Fruit fly (Drosophila melanogaster) whole organism, embryonic: Measurements from ENCODE around the gene Prx2.
A peak's percentile ranks its signal among the peaks of the same experiment; 100 is the strongest.

Source experiments
- Antp ChIP-seq: fragments of 200-800 bp; sonication (Bioruptor generic); optimal IDR thresholded peaks from 3 replicates; lab custom pipeline; 2016; ENCODE audit warnings: missing biosample characterization, missing genetic modification characterization
- B-H2 ChIP-seq: fragments of 200-800 bp; sonication (Bioruptor generic); optimal IDR thresholded peaks from 2 replicates; lab custom pipeline; 2018; ENCODE audit warnings: missing biosample characterization, mild to moderate bottlenecking, missing genetic modification characterization
- CG10267 ChIP-seq: fragments of 200-800 bp; sonication (Bioruptor generic); optimal IDR thresholded peaks from 2 replicates; lab custom pipeline; 2018; ENCODE audit warnings: missing biosample characterization, mild to moderate bottlenecking, missing genetic modification characterization, moderate library complexity
- CG10431 ChIP-seq: fragments of 200-800 bp; sonication (Bioruptor generic); optimal IDR thresholded peaks from 3 replicates; lab custom pipeline; 2018; ENCODE audit warnings: missing biosample characterization, mild to moderate bottlenecking, missing genetic modification characterization
- CG10543 ChIP-seq: fragments of 200-800 bp; sonication (Bioruptor generic); optimal IDR thresholded peaks from 3 replicates; lab custom pipeline; 2017; ENCODE audit warnings: missing biosample characterization, mild to moderate bottlenecking, missing genetic modification characterization, moderate library complexity
- CG11093 ChIP-seq: fragments of 200-800 bp; sonication (Bioruptor generic); IDR thresholded peaks from 3 replicates; pipeline ENCODE4 v1.3.6; 2022; ENCODE audit warnings: missing biosample characterization, missing genetic modification characterization
- CG11696 ChIP-seq: fragments of 200-800 bp; sonication (Bioruptor generic); IDR thresholded peaks from 2 replicates; pipeline ENCODE4 v1.3.6; 2022; ENCODE audit warnings: missing biosample characterization, missing genetic modification characterization
- CG12219 ChIP-seq: fragments of 200-800 bp; sonication (Bioruptor generic); optimal IDR thresholded peaks from 3 replicates; lab custom pipeline; 2018; ENCODE audit warnings: missing biosample characterization, mild to moderate bottlenecking, missing genetic modification characterization
- CG34376 ChIP-seq: fragments of 200-800 bp; sonication (Bioruptor generic); optimal IDR thresholded peaks from 2 replicates; lab custom pipeline; 2018; ENCODE audit warnings: missing biosample characterization, mild to moderate bottlenecking, missing genetic modification characterization
- CG34422 ChIP-seq: fragments of 200-800 bp; sonication (Bioruptor generic); IDR thresholded peaks from 3 replicates; pipeline ENCODE4 v1.3.6; 2022; ENCODE audit warnings: missing biosample characterization, missing genetic modification characterization
- CG4730 ChIP-seq: fragments of 200-800 bp; sonication (Bioruptor generic); IDR thresholded peaks from 2 replicates; pipeline ENCODE4 v1.3.6; 2022; ENCODE audit warnings: missing biosample characterization, missing genetic modification characterization
- CG6175 ChIP-seq: fragments of 200-800 bp; sonication (Bioruptor generic); IDR thresholded peaks from 3 replicates; pipeline ENCODE4 v1.3.6; 2022; ENCODE audit warnings: missing biosample characterization, missing genetic modification characterization
- CG7839 ChIP-seq: fragments of 200-800 bp; sonication (Bioruptor generic); optimal IDR thresholded peaks from 3 replicates; lab custom pipeline; 2018; ENCODE audit warnings: missing biosample characterization, mild to moderate bottlenecking, missing genetic modification characterization, moderate library complexity
- CG9215 ChIP-seq: fragments of 200-800 bp; sonication (Bioruptor generic); IDR thresholded peaks from 2 replicates; pipeline ENCODE4 v1.3.6; 2022; ENCODE audit warnings: missing biosample characterization, missing genetic modification characterization
- CG9797 ChIP-seq: fragments of 200-800 bp; sonication (Bioruptor generic); optimal IDR thresholded peaks from 3 replicates; lab custom pipeline; 2018; ENCODE audit warnings: missing biosample characterization, mild to moderate bottlenecking, missing genetic modification characterization
- CG9932 ChIP-seq: fragments of 200-800 bp; sonication (Bioruptor generic); IDR thresholded peaks from 2 replicates; pipeline ENCODE4 v1.3.6; 2022; ENCODE audit warnings: missing biosample characterization, missing genetic modification characterization
- CkIIα-i1 ChIP-seq: fragments of 200-800 bp; sonication (Bioruptor generic); IDR thresholded peaks from 2 replicates; pipeline ENCODE4 v1.3.6; 2022; ENCODE audit warnings: missing biosample characterization, missing genetic modification characterization
- Dbx ChIP-seq: fragments of 200-800 bp; sonication (Bioruptor generic); IDR thresholded peaks from 3 replicates; pipeline ENCODE4 v1.3.6; 2022; ENCODE audit warnings: missing biosample characterization, missing genetic modification characterization
- Dip3 ChIP-seq: fragments of 200-800 bp; sonication (Bioruptor generic); optimal IDR thresholded peaks from 3 replicates; lab custom pipeline; 2016; ENCODE audit warnings: missing biosample characterization, missing genetic modification characterization
- Dp ChIP-seq: fragments of 200-800 bp; sonication (Bioruptor generic); optimal IDR thresholded peaks from 2 replicates; lab custom pipeline; 2018; ENCODE audit warnings: missing biosample characterization, mild to moderate bottlenecking, missing genetic modification characterization, moderate library complexity
- ERR ChIP-seq: fragments of 200-800 bp; sonication (Bioruptor generic); optimal IDR thresholded peaks from 2 replicates; lab custom pipeline; 2016; ENCODE audit warnings: missing biosample characterization, missing genetic modification characterization
- Fer1 ChIP-seq: fragments of 200-800 bp; sonication (Bioruptor generic); optimal IDR thresholded peaks from 2 replicates; lab custom pipeline; 2017; ENCODE audit warnings: missing biosample characterization, mild to moderate bottlenecking, missing genetic modification characterization
- Gug ChIP-seq: fragments of 200-800 bp; sonication (Bioruptor generic); IDR thresholded peaks from 4 replicates; pipeline ENCODE4 v1.3.6; 2022; ENCODE audit warnings: missing biosample characterization, missing genetic modification characterization
- H2.0 ChIP-seq: fragments of 200-800 bp; sonication (Bioruptor generic); IDR thresholded peaks from 2 replicates; pipeline ENCODE4 v1.3.6; 2022; ENCODE audit warnings: missing biosample characterization, missing genetic modification characterization
- Lpt ChIP-seq: fragments of >200 bp; optimal IDR thresholded peaks from 2 replicates; lab custom pipeline; 2018; ENCODE audit warnings: missing biosample characterization, missing genetic modification characterization
- Med ChIP-seq: fragments of 200-800 bp; sonication (Bioruptor generic); peaks from one replicate; lab custom pipeline; 2016; ENCODE audit warnings: missing biosample characterization, missing genetic modification characterization, mild to moderate bottlenecking, inconsistent platforms, moderate library complexity
- Poxn ChIP-seq: fragments of 200-800 bp; sonication (Bioruptor generic); IDR thresholded peaks from 2 replicates; pipeline ENCODE4 v1.3.6; 2022; ENCODE audit warnings: missing biosample characterization, missing genetic modification characterization
- Rx ChIP-seq: fragments of 200-800 bp; sonication (Bioruptor generic); IDR thresholded peaks from 2 replicates; pipeline ENCODE4 v1.3.6; 2022; ENCODE audit warnings: missing biosample characterization, missing genetic modification characterization
- Sox100B ChIP-seq: fragments of 200-800 bp; sonication (Bioruptor generic); optimal IDR thresholded peaks from 3 replicates; lab custom pipeline; 2018; ENCODE audit warnings: missing biosample characterization, mild to moderate bottlenecking, missing genetic modification characterization
- ato ChIP-seq: fragments of 200-800 bp; sonication (Bioruptor generic); IDR thresholded peaks from 2 replicates; pipeline ENCODE4 v1.3.6; 2022; ENCODE audit warnings: missing biosample characterization, missing genetic modification characterization; ENCODE audit not compliant: partially characterized antibody
- cas ChIP-seq: fragments of 200-800 bp; sonication (Bioruptor generic); IDR thresholded peaks from 2 replicates; pipeline ENCODE4 v1.3.6; 2022; ENCODE audit warnings: missing biosample characterization, missing genetic modification characterization
- crol ChIP-seq: fragments of 200-800 bp; sonication (Bioruptor generic); IDR thresholded peaks from 2 replicates; pipeline ENCODE4 v1.3.6; 2022; ENCODE audit warnings: missing biosample characterization, missing genetic modification characterization
- dimm ChIP-seq: fragments of 200-800 bp; sonication (Bioruptor generic); IDR thresholded peaks from 2 replicates; pipeline ENCODE4 v1.3.6; 2022; ENCODE audit warnings: missing biosample characterization, missing genetic modification characterization
- dm ChIP-seq: fragments of 200-800 bp; sonication (Bioruptor generic); optimal IDR thresholded peaks from 3 replicates; lab custom pipeline; 2016; ENCODE audit warnings: missing biosample characterization, missing genetic modification characterization
- jigr1 ChIP-seq: fragments of 200-800 bp; sonication (Bioruptor generic); IDR thresholded peaks from 3 replicates; pipeline ENCODE4 v1.3.6; 2022; ENCODE audit warnings: missing biosample characterization, missing genetic modification characterization
- jing ChIP-seq: fragments of 200-800 bp; sonication (Bioruptor generic); optimal IDR thresholded peaks from 2 replicates; lab custom pipeline; 2018; ENCODE audit warnings: missing biosample characterization, mild to moderate bottlenecking, missing genetic modification characterization
- ken ChIP-seq: fragments of 200-800 bp; sonication (Bioruptor generic); IDR thresholded peaks from 3 replicates; pipeline ENCODE4 v1.3.6; 2022; ENCODE audit warnings: missing biosample characterization, missing genetic modification characterization
- mirr ChIP-seq: fragments of 200-800 bp; sonication (Bioruptor generic); optimal IDR thresholded peaks from 3 replicates; lab custom pipeline; 2018; ENCODE audit warnings: missing biosample characterization, mild to moderate bottlenecking, missing genetic modification characterization
- nerfin-1 ChIP-seq: fragments of 200-800 bp; sonication (Bioruptor generic); optimal IDR thresholded peaks from 3 replicates; lab custom pipeline; 2019; ENCODE audit warnings: missing biosample characterization, mild to moderate bottlenecking, missing genetic modification characterization, moderate library complexity
- peb ChIP-seq: fragments of 200-800 bp; sonication (Bioruptor generic); IDR thresholded peaks from 2 replicates; pipeline ENCODE4 v1.3.6; 2022; ENCODE audit warnings: missing biosample characterization, missing genetic modification characterization
- pho ChIP-seq: fragments of 200-800 bp; sonication (Bioruptor generic); optimal IDR thresholded peaks from 2 replicates; lab custom pipeline; 2016; ENCODE audit warnings: missing biosample characterization, missing genetic modification characterization
- prd ChIP-seq, 3 experiments: fragments of >200 bp in 2 of 3; fragments of 200-800 bp in 1 of 3; sonication (Bioruptor generic) in 1 of 3; optimal IDR thresholded peaks in 2 of 3; IDR thresholded peaks in 1 of 3; 2 replicates in 2 of 3; 3 replicates in 1 of 3; pipeline versions ENCODE4 v1.3.6 to Lab custom; 2017 to 2022; ENCODE audit warnings: missing biosample characterization in 1 of 3, missing genetic modification characterization in 1 of 3
- pros ChIP-seq: fragments of 200-800 bp; sonication (Bioruptor generic); optimal IDR thresholded peaks from 3 replicates; lab custom pipeline; 2019; ENCODE audit warnings: missing biosample characterization, mild to moderate bottlenecking, missing genetic modification characterization, moderate library complexity
- seq ChIP-seq: fragments of 200-800 bp; sonication (Bioruptor generic); IDR thresholded peaks from 2 replicates; pipeline ENCODE4 v1.3.6; 2022; ENCODE audit warnings: missing biosample characterization, missing genetic modification characterization
- sisA ChIP-seq: fragments of 200-800 bp; sonication (Bioruptor generic); IDR thresholded peaks from 2 replicates; pipeline ENCODE4 v1.3.6; 2022; ENCODE audit warnings: missing biosample characterization, missing genetic modification characterization
- slbo ChIP-seq: fragments of 200-800 bp; sonication (Bioruptor generic); IDR thresholded peaks from 2 replicates; pipeline ENCODE4 v1.3.6; 2022; ENCODE audit warnings: missing biosample characterization, missing genetic modification characterization
- slp2 ChIP-seq: fragments of 200-800 bp; sonication (Bioruptor generic); optimal IDR thresholded peaks from 2 replicates; lab custom pipeline; 2016; ENCODE audit warnings: missing biosample characterization, missing genetic modification characterization
- sqz ChIP-seq: fragments of 200-800 bp; sonication (Bioruptor generic); optimal IDR thresholded peaks from 3 replicates; lab custom pipeline; 2018; ENCODE audit warnings: missing biosample characterization, mild to moderate bottlenecking, missing genetic modification characterization
- tll ChIP-seq, 2 experiments: fragments of 200-800 bp in 1 of 2; fragments of >200 bp in 1 of 2; sonication (Bioruptor generic) in 1 of 2; optimal IDR thresholded peaks; 2 replicates each; lab custom pipeline; 2017 to 2019; ENCODE audit warnings: missing biosample characterization in 2 of 2, missing genetic modification characterization in 2 of 2, mild to moderate bottlenecking in 1 of 2, moderate library complexity in 1 of 2
- zf30C ChIP-seq: fragments of 200-800 bp; sonication (Bioruptor generic); optimal IDR thresholded peaks from 3 replicates; lab custom pipeline; 2018; ENCODE audit warnings: missing biosample characterization, mild to moderate bottlenecking, missing genetic modification characterization

The Prx2 gene

DNA sequence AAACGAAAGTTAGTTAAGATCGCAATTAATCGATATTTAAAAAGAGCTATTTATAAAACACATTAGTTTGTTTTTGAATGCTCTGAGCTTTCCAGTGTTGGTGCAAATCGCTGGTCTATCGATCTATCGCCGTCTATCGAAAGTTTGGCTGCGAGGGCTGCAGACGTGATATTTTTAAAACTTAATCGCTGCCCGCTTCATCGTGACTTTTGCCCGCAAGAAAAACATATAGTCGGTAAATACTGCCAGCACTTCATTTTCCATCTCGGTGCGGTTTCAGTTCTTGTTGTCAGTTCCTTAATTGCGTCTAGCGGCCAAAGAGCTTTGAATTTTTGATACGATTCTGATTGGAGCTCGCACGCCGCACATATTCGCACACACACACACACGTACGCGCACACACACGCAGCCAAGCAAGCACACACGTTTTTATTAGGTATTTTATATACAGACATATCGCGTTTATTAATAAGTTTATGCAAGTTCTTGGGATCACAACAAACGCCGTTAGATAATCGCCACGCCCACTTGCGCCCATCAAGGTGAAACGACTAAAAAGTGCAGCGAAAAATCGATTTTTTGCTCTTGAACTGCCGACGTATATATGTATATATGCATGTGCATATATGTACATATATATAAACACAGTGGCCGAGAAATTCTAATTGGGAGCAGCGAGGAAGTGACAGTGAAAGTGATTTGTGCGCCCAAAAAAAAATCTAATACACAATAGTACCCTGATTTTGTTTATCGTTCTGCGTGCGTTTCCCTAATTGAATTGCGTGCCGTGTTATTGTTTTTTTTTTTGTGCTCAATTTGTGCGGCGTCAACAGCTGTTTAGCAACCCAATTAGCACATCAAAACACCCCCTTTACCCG lies 41.4 kb downstream of the Prx2 start (continued):
- TF ChIP-seq Rx (GFP tag; lab: Robert Waterston, UW) (no peak), B-H2 (GFP tag; lab: Kevin White, UChicago) (no peak), CG34422 (0 out of 3 replicates have a peak, but pooled peaks have one; percentile 21), H2.0 (GFP tag; lab: Robert Waterston, UW) (no peak), CG10543 (GFP tag; lab: Kevin White, UChicago) (no peak), zf30C (GFP tag; lab: Kevin White, UChicago) (no peak), mirr (GFP tag; lab: Kevin White, UChicago) (peak; percentile 8), CG11093 (GFP tag; lab: Robert Waterston, UW) (no peak), pho (no peak), pros (GFP tag; lab: Kevin White, UChicago) (no peak), sisA (GFP tag; lab: Robert Waterston, UW) (no peak), CG6175 (GFP tag; lab: Robert Waterston, UW) (no peak), Sox100B (GFP tag; lab: Kevin White, UChicago) (no peak), crol (GFP tag; lab: Robert Waterston, UW) (no peak), Dbx (GFP tag; lab: Robert Waterston, UW) (no peak), ato (GFP tag; lab: Robert Waterston, UW) (no peak; the same call in 1 of the 2 replicates), Antp (GFP tag; lab: Kevin White, UChicago) (peak; percentile 8), CG4730 (GFP tag; lab: Robert Waterston, UW) (no peak), ERR (GFP tag; lab: Kevin White, UChicago) (no peak), peb (GFP tag; lab: Robert Waterston, UW) (no peak), Dip3 (GFP tag; lab: Kevin White, UChicago) (no peak), Med (GFP tag; lab: Kevin White, UChicago) (peak; percentile 90), Lpt (GFP tag; lab: Kevin White, UChicago) (no peak), slbo (GFP tag; lab: Robert Waterston, UW) (peak; percentile 37; the same call in 1 of the 2 replicates), CG10431 (GFP tag; lab: Kevin White, UChicago) (no peak), CkIIα-i1 (GFP tag; lab: Robert Waterston, UW) (no peak), jing (GFP tag; lab: Kevin White, UChicago) (no peak), nerfin-1 (tag; lab: Kevin White, UChicago) (no peak), ken (GFP tag; lab: Robert Waterston, UW) (no peak), slp2 (GFP tag; lab: Kevin White, UChicago) (no peak), prd (optimal IDR thresholded peaks at IDR 0.05; lab: Kevin White, UChicago) (no peak), prd (GFP tag; IDR thresholded peaks at IDR 0.05; lab: Robert Waterston, UW) (0 out of 3 replicates have a peak, but pooled peaks have one; percentile 16), CG34376 (peak; percentile 2), dm (peak; percentile 33), dimm (no peak), CG11696 (GFP tag; lab: Robert Waterston, UW) (no peak), CG9215 (GFP tag; lab: Robert Waterston, UW) (no peak), sqz (GFP tag; lab: Kevin White, UChicago) (peak; percentile 56), Fer1 (no peak), seq (no peak), Poxn (GFP tag; lab: Robert Waterston, UW) (no peak), jigr1 (GFP tag; lab: Robert Waterston, UW) (no peak), Dp (GFP tag; lab: Kevin White, UChicago) (peak; percentile 80), tll (GFP tag; optimal IDR thresholded peaks at IDR 0.05; lab: Kevin White, UChicago) (no peak), CG10267 (tag; lab: Kevin White, UChicago) (no peak), cas (GFP tag; lab: Robert Waterston, UW) (no peak), CG12219 (no peak), CG7839 (tag; lab: Kevin White, UChicago) (no peak), CG9932 (GFP tag; lab: Robert Waterston, UW) (peak; percentile 54), Gug (GFP tag; lab: Robert Waterston, UW) (peak; percentile 10; the same call in 1 of the 4 replicates), CG9797 (no peak)
